Worm (Caenorhabditis elegans): ENCODE results near the gene T08B1.1.

The T08B1.1 gene

DNA sequence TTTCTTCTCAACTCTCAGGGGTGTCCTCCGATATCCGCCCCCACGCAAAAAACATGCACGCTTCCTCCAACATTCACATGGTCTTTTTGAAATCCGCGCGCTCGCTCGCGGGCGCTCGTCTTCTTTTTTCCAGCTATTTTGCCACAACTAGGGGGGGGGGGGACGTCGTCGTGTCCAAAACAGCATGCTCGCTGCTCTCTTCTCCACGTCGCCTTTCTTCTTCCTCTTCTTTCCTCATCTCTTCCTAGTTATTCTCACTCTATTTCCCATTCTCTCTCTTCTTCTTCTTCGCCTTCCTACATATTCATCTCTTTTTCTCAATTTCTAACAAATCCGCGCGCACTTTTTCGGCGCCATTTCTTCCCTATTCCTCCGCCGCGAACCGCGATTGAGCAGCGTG lies 43.4 kb downstream of the T08B1.1 start:
- no peak for TF ChIP-seq nhr-28 (tag; optimal IDR thresholded peaks at IDR 0.05)
- TF ChIP-seq nhr-23 (tag; optimal IDR thresholded peaks at IDR 0.05) = no peak
- peak; percentile 45 for TF ChIP-seq fkh-10 (GFP tag; optimal IDR thresholded peaks at IDR 0.05)
- no peak for TF ChIP-seq ztf-4 (tag; optimal IDR thresholded peaks at IDR 0.05)
- TF ChIP-seq ceh-82 (tag; optimal IDR thresholded peaks at IDR 0.05) = no peak
- no peak for TF ChIP-seq unc-39 (tag; optimal IDR thresholded peaks at IDR 0.05)
- TF ChIP-seq lin-39 (tag; optimal IDR thresholded peaks at IDR 0.05) = peak; percentile 83
- TF ChIP-seq skn-1 (tag; optimal IDR thresholded peaks at IDR 0.05) = peak; percentile 52
- no peak for TF ChIP-seq nhr-11 (tag; optimal IDR thresholded peaks at IDR 0.05)
- peak; percentile 73 for TF ChIP-seq hmg-11 (tag; optimal IDR thresholded peaks at IDR 0.05)
- TF ChIP-seq nhr-237 (tag; optimal IDR thresholded peaks at IDR 0.05) = no peak
- TF ChIP-seq nhr-43 (tag; optimal IDR thresholded peaks at IDR 0.05; ENCODE audit: poor library complexity, severe bottlenecking) = no peak
- peak; percentile 50 for TF ChIP-seq mdl-1 (tag; optimal IDR thresholded peaks at IDR 0.05)
- TF ChIP-seq lin-15B (tag; optimal IDR thresholded peaks at IDR 0.05) = peak; percentile 19
- peak; percentile 63 for TF ChIP-seq nfya-1 (tag; optimal IDR thresholded peaks at IDR 0.05; ENCODE audit: insufficient read depth)
- peak; percentile 31 for TF ChIP-seq tbx-2 (tag; optimal IDR thresholded peaks at IDR 0.05)
- TF ChIP-seq sea-2 (GFP tag; optimal IDR thresholded peaks at IDR 0.05) = no peak
- no peak for TF ChIP-seq ama-1 (optimal IDR thresholded peaks at IDR 0.05)

DNA sequence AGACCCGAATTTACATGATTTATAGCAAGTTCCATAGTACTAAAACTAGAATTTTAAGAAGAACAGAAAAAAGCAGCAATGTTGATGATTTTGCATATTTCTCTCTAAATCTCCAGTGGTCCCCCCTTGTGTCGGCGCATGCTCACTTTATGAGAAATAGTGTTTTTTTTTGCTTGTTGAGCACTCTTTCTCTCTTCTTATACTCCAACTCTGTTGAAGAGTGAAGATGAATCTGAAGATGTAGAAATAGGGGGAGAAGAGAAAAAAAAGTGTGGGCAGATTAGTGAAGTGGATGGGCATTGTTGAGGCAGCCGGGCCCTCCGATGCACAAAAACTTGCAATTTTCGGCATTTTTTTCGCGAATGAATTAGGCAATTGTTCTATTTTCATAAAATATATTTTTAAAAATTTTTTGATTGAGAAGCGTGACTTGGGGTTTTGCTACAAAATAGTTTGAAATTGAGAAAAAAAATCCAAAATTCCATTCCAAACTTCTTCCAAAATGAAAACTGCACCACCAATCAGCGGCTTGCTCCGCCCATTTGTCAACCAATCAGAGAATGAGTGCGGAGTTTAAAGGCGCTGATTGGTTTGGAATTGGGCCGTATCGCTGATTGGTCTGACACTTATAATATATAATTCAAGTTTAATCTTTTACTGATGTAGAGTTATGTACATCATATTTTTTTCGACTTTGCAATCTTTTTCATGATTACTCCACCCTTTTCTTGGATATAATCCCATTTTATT lies 46.2 kb downstream of the T08B1.1 start:
- TF ChIP-seq lin-15B (tag; optimal IDR thresholded peaks at IDR 0.05) (no peak), nfya-1 (tag; optimal IDR thresholded peaks at IDR 0.05; ENCODE audit: insufficient read depth) (peak; percentile 90), hmg-11 (tag; optimal IDR thresholded peaks at IDR 0.05) (peak; percentile 5), ztf-4 (tag; optimal IDR thresholded peaks at IDR 0.05) (no peak), R02D3.7 (tag; optimal IDR thresholded peaks at IDR 0.05) (no peak), lin-39 (tag; optimal IDR thresholded peaks at IDR 0.05) (peak; percentile 35), fkh-10 (GFP tag; optimal IDR thresholded peaks at IDR 0.05) (peak; percentile 81)

DNA sequence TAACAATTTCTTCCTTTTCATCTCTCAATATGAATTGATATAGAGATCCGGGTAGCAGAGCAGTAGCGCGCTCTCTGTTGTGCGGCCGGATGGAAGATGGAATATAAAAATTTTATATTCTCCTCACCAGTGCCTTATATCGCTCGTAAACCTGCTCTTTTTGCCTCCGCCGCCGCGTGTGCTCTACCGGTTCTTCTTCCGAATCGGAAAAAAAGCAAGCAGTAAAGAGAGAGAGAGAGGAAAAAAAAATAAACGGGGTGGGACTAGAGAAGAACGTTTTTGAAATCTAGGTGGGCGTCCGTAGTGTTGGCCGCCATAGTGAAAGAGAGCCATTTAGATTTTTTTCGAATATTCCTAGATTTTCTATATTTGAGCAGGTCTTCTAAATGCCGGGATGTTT lies 48.9 kb downstream of the T08B1.1 start, which contains the start of gene glb-25:
glb-25 (plus strand) TSS at position 301 of the 400 bp plus-strand sequence.
- no peak for TF ChIP-seq elt-3 (tag; optimal IDR thresholded peaks at IDR 0.05)
- TF ChIP-seq pha-4 (tag; optimal IDR thresholded peaks at IDR 0.05) = no peak
- no peak for TF ChIP-seq R02D3.7 (tag; optimal IDR thresholded peaks at IDR 0.05)
- TF ChIP-seq snpc-4 (tag; optimal IDR thresholded peaks at IDR 0.05) = no peak
- no peak for TF ChIP-seq fkh-2 (tag; optimal IDR thresholded peaks at IDR 0.05)

DNA sequence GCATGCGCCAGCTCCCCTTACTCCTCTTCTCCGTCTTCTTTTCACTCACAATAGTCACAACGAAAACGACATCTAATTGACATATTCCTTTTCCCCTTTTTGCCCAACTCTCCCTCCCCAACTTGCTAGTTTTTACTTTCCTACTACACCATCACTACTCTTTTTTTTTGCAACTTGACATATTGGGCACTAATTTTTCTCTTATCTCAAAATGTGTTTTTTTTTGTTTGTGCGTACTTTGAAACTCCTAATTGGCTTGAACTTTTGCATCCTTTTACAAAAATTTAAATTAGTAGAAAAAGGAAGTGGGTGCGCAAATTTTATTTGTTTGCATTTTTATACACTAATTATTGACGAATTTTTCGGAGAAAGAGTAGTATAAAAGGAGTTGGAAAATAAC lies 51.4 kb downstream of the T08B1.1 start:
- TF ChIP-seq ceh-9 (tag; optimal IDR thresholded peaks at IDR 0.05) (no peak), lin-39 (tag; optimal IDR thresholded peaks at IDR 0.05) (no peak), elt-2 (tag; optimal IDR thresholded peaks at IDR 0.05) (no peak), ceh-16 (tag; optimal IDR thresholded peaks at IDR 0.05) (no peak), nhr-25 (tag; optimal IDR thresholded peaks at IDR 0.05) (no peak), egl-5 (tag; optimal IDR thresholded peaks at IDR 0.05) (no peak), R02D3.7 (tag; optimal IDR thresholded peaks at IDR 0.05) (no peak), snpc-4 (tag; optimal IDR thresholded peaks at IDR 0.05) (no peak), nhr-67 (tag; optimal IDR thresholded peaks at IDR 0.05) (no peak), elt-1 (tag; optimal IDR thresholded peaks at IDR 0.05) (no peak), aly-2 (tag; optimal IDR thresholded peaks at IDR 0.05) (no peak), nhr-237 (tag; optimal IDR thresholded peaks at IDR 0.05) (no peak), lsy-12 (tag; optimal IDR thresholded peaks at IDR 0.05) (no peak), unc-39 (tag; optimal IDR thresholded peaks at IDR 0.05) (no peak), tbx-2 (tag; optimal IDR thresholded peaks at IDR 0.05) (no peak), skn-1 (tag; optimal IDR thresholded peaks at IDR 0.05) (no peak), nhr-43 (tag; optimal IDR thresholded peaks at IDR 0.05; ENCODE audit: poor library complexity, severe bottlenecking) (no peak), pha-4 (tag; optimal IDR thresholded peaks at IDR 0.05) (no peak), nfya-1 (tag; optimal IDR thresholded peaks at IDR 0.05; ENCODE audit: insufficient read depth) (no peak), hmg-11 (tag; optimal IDR thresholded peaks at IDR 0.05) (no peak)
